Fruit fly (Drosophila melanogaster) ovary, adult (tissue): ENCODE data around the gene Ugt303B3.

Experiments used
- CG17801 ChIP-seq: fragments of 200-800 bp; optimal IDR thresholded peaks from 2 replicates; lab custom pipeline; 2019; ENCODE audit warnings: missing biosample characterization, mild to moderate bottlenecking, missing genetic modification characterization, moderate library complexity; ENCODE audit not compliant: partially characterized antibody

Gene Ugt303B3

dm6 chr3R:23534609-23535008, at the start of gene Ugt303B3:
Gene Ugt303B3, minus strand, starts transcription at chr3R:23534767.
- TF ChIP-seq CG17801 (GFP tag; lab: Kevin White, UChicago): peak; percentile 35

dm6 chr3R:23576618-23577017, 42.1 kb upstream of the Ugt303B3 start:
- TF ChIP-seq CG17801 (GFP tag; lab: Kevin White, UChicago): no peak

DNA sequence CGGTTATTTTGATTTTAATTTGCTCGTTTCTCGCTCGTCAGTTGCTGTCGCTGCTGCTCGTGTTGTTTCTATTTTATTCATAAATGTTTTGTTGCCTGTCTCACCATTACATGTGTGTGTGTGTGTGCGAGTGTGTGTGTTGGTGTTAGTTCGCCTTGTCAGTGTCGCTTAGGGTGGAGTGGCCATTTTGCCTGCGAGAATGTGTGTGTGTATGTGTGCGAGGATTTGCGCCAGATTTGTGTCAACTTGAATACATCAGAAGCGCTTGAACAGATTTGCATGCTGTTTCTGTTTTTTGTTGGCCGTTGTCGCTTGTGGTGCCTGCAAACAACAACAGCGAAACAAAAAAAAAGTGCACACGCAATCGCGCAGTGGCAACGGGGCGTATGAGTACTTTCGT, 34.6 kb upstream of the Ugt303B3 start:
- TF ChIP-seq CG17801 (GFP tag; lab: Kevin White, UChicago): no peak

dm6 chr3R:23557244-23557643, 22.7 kb upstream of the Ugt303B3 start, which contains the start of gene beat-IV:
Gene beat-IV, plus strand, starts transcription at chr3R:23557412.
- no peak for TF ChIP-seq CG17801 (GFP tag; lab: Kevin White, UChicago)

DNA sequence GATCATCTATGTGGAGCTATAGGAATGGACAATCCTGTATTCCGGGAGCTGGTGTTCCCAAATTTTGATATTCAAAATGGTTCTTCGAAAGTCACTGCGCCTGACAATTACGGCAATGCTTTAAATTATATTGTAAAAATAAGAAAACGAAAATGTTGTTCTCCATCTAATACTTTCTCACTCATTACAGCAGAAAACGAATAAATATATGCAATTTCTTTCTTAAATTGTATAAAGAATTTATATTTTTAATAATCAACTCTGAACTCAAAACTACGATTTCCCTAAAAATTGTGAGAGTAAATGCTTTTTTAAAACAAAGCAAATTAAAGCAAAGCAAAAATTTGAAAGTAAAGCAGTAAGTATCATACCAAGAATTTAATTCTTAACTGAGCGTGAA, 22.3 kb upstream of the Ugt303B3 start, which contains the start of gene CG10164:
Gene CG10164 (minus strand): TSS at position 101 of the 400 bp plus-strand sequence.
- TF ChIP-seq CG17801 (GFP tag; lab: Kevin White, UChicago): no peak

DNA sequence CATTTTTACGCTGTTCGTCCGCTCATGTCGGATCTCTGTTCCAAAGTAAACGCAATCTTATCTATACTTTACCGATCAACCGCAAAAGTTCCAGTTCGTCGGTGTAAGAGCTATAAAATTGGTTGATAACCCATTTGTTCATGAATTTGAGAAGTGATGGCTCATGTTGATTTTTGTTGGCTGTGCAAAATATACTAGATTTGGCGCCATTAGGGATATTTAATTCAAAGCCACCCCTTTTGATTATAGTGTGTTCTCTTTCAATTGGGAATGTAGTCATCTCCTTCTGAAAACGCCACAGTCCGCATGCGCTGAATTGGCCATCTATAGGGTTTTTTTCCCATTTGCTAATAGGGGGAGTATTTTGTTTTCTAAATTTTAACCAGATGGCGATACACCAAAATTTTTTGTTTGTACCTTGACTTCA, 4.2 kb upstream of the Ugt303B3 start, which contains the start of gene Ugt303B2:
Gene Ugt303B2 (minus strand): TSS at position 190 of the 427 bp plus-strand sequence.
- no peak for TF ChIP-seq CG17801 (GFP tag; lab: Kevin White, UChicago)

DNA sequence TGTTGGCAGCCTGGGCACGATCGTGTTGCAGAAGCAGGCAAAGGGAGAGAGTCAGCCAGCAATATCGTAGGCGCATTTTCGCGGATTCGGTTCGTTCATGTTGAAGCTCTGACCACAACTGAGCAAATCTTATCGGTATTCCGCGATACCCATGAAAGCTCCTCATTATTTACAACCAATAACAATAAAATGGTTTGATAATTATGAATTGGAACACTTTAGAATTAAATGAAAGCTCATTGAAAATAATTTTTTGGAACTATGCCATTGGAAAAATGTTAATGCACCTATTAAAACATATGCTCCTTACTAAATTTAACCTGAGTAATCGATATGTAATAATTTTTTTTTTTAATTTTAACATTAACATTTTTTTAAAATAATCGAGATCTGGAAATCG, 2.0 kb upstream of the Ugt303B3 start, which contains the start of gene Ugt303B1:
Gene Ugt303B1 (minus strand): TSS at position 101 of the 400 bp plus-strand sequence.
- TF ChIP-seq CG17801 (GFP tag; lab: Kevin White, UChicago): no peak

- no peak for TF ChIP-seq CG17801 (GFP tag; lab: Kevin White, UChicago)
Observed at dm6 chr3R:23530886-23531285, 3.7 kb downstream of the Ugt303B3 start, which contains the start of gene CG10175. Gene CG10175, minus strand, starts transcription at chr3R:23530986.

dm6 chr3R:23527396-23527795, 7.2 kb downstream of the Ugt303B3 start:
- no peak for TF ChIP-seq CG17801 (GFP tag; lab: Kevin White, UChicago)

dm6 chr3R:23526069-23526468, 8.5 kb downstream of the Ugt303B3 start:
- no peak for TF ChIP-seq CG17801 (GFP tag; lab: Kevin White, UChicago)

dm6 chr3R:23522296-23522695, 12.3 kb downstream of the Ugt303B3 start:
- no peak for TF ChIP-seq CG17801 (GFP tag; lab: Kevin White, UChicago)

DNA sequence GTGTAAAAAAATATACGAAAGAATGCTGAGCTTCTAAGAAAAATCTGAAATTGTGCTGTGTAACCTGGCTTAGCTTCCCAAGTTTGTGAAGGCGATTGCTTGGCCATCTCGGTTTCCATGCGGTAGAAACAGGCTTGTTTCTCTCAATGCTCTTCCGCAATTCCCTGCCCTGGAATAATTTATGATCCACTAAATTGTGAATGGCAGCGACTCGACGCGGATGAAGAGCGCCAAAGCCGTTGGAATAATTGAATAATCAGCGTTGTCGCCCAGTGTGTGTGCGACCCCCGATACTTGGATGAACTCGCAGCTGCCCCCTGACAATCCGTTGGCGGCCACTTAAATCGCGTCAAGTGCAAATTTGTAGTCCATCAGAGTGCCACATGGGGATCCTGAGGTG, 13.1 kb downstream of the Ugt303B3 start, which contains the start of gene CG10177:
Gene CG10177 (minus strand): TSS at position 101 of the 400 bp plus-strand sequence.
- TF ChIP-seq CG17801 (GFP tag; lab: Kevin White, UChicago): no peak

DNA sequence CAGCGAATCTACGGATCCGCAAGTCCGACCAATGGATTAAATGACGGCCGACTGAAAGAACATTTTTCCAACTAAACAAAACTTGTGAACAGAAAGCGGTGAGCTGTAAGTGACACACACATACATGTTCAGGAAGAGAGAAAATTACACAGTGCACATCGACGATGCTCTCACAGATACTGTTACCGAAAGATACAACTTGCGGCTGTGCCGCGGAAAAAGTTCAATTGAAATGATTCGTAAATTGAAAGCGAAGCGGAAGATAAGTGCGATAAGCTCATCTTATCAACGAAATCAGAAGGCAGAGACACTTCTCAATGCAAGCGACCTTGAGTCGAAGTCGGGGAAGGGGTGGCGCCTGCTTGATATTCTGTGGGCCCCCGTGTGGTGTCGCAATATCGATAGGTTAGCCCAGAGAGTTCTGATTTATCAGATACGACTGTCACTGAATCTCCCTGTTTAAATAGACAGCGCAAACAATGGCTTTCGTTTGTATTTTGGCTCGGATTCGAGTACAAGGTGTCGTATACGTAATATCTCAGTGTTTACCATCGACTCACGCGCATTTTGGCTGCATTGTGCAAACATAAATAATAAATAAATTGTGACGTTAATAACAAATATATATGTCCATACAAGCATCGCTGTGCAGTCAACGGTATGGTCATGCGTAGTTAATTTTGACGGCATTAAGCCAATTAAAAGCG, 15.0 kb downstream of the Ugt303B3 start, which contains the start of gene Irk2:
Gene Irk2 (minus strand): TSS at position 51 of the 707 bp plus-strand sequence.
- no peak for TF ChIP-seq CG17801 (GFP tag; lab: Kevin White, UChicago)

DNA sequence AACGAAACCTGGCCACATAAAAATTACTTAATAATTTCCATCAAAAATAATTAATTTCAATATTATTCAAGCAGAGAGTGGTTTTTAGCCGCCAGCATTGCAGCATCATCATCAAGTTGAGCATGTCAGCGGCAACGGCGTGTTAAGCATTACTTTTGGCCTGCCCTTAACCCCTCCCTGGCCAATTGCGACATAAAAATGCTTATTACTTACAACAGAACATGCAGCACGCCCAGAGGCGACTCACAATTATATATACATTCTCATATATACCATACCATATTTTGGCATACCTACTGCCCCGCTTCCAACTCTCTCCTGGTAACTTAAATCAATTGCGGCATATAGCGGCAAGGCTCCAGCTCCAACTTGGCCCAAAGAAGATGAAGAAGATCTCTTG, 23.2 kb downstream of the Ugt303B3 start:
- no peak for TF ChIP-seq CG17801 (GFP tag; lab: Kevin White, UChicago)

- no peak for TF ChIP-seq CG17801 (GFP tag; lab: Kevin White, UChicago)
Observed at dm6 chr3R:23509408-23509940, 25.1 kb downstream of the Ugt303B3 start.

DNA sequence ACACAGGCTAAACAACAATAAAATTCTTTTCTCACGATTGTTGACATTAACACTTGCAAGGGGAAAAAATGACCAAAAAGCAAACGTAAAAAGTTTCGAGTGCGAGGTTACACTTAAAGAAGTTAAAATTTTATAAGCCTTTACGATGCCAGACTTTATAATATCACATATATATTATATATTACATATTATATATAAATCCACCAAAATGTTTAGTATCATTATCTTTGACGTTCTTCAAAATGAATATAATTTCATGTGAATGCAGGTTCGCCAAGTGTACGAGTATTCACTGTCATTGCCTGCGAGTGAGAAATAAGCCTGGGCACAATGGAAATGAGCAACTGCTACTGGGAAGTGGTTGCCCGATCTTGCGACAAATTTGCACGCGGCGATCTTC, 26.3 kb downstream of the Ugt303B3 start:
- no peak for TF ChIP-seq CG17801 (GFP tag; lab: Kevin White, UChicago)
